Fruit fly (Drosophila melanogaster) whole organism, embryonic: Measurements from ENCODE around the gene CG33181.

Experiments
- CG13894 ChIP-seq: fragments of 200-800 bp; sonication (Bioruptor generic); optimal IDR thresholded peaks from 3 replicates; lab custom pipeline; 2018; ENCODE audit warnings: missing biosample characterization, mild to moderate bottlenecking, missing genetic modification characterization, moderate library complexity
- CG6175 ChIP-seq: fragments of 200-800 bp; sonication (Bioruptor generic); IDR thresholded peaks from 3 replicates; pipeline ENCODE4 v1.3.6; 2022; ENCODE audit warnings: missing biosample characterization, missing genetic modification characterization
- E2f1 ChIP-seq: fragments of 200-800 bp; sonication (Bioruptor generic); IDR thresholded peaks from 2 replicates; pipeline ENCODE4 v1.3.6; 2022; ENCODE audit warnings: missing biosample characterization, missing genetic modification characterization
- Mrtf ChIP-seq: fragments of 200-800 bp; sonication (Bioruptor generic); IDR thresholded peaks from 3 replicates; pipeline ENCODE4 v1.3.6; 2022; ENCODE audit warnings: missing biosample characterization, missing genetic modification characterization
- Nf-YB ChIP-seq: fragments of 200-800 bp; sonication (Bioruptor generic); optimal IDR thresholded peaks from 3 replicates; lab custom pipeline; 2019; ENCODE audit warnings: missing biosample characterization, mild to moderate bottlenecking, missing genetic modification characterization, moderate library complexity
- psq ChIP-seq: fragments of 200-800 bp; sonication (Bioruptor generic); optimal IDR thresholded peaks from 2 replicates; lab custom pipeline; 2017; ENCODE audit warnings: missing biosample characterization, missing genetic modification characterization
- ranshi ChIP-seq: fragments of 200-800 bp; sonication (Bioruptor generic); IDR thresholded peaks from 2 replicates; pipeline ENCODE4 v1.3.6; 2022; ENCODE audit warnings: missing biosample characterization, missing genetic modification characterization
- ttk ChIP-seq: fragments of 200-800 bp; sonication (Bioruptor generic); IDR thresholded peaks from 2 replicates; pipeline ENCODE4 v2.1.2; 2022; ENCODE audit warnings: missing biosample characterization, missing genetic modification characterization

- TF ChIP-seq ranshi (GFP tag; lab: Robert Waterston, UW) (no peak), psq (no peak), CG6175 (GFP tag; lab: Robert Waterston, UW) (no peak), CG13894 (tag; lab: Kevin White, UChicago) (no peak), Mrtf (GFP tag; lab: Robert Waterston, UW) (no peak), E2f1 (GFP tag; lab: Robert Waterston, UW) (no peak), Nf-YB (GFP tag; lab: Kevin White, UChicago) (no peak), ttk (no peak)
These were observed 23.1 kb downstream of the CG33181 start for dm6 chrX:8512251-8512650.
